Fruit fly (Drosophila melanogaster) whole organism, embryonic: Measurements from ENCODE around the gene CG11986.

Source experiments
- Antp ChIP-seq: fragments of 200-800 bp; sonication (Bioruptor generic); optimal IDR thresholded peaks from 3 replicates; lab custom pipeline; 2016; ENCODE audit warnings: missing biosample characterization, missing genetic modification characterization
- CG11247 ChIP-seq: fragments of 200-800 bp; sonication (Bioruptor generic); IDR thresholded peaks from 2 replicates; pipeline ENCODE4 v1.3.6; 2022; ENCODE audit warnings: missing biosample characterization, missing genetic modification characterization
- CG11456 ChIP-seq: fragments of 200-800 bp; sonication (Bioruptor generic); IDR thresholded peaks from 3 replicates; pipeline ENCODE4 v1.3.6; 2022; ENCODE audit warnings: missing biosample characterization, missing genetic modification characterization
- CG13123 ChIP-seq: fragments of 200-800 bp; sonication (Bioruptor generic); optimal IDR thresholded peaks from 2 replicates; lab custom pipeline; 2016; ENCODE audit warnings: missing biosample characterization, missing genetic modification characterization
- CG14710 ChIP-seq: fragments of 200-800 bp; sonication (Bioruptor generic); optimal IDR thresholded peaks from 3 replicates; lab custom pipeline; 2019; ENCODE audit warnings: missing biosample characterization, mild to moderate bottlenecking, missing genetic modification characterization, moderate library complexity
- CG1602 ChIP-seq: fragments of 200-800 bp; sonication (Bioruptor generic); optimal IDR thresholded peaks from 3 replicates; lab custom pipeline; 2016; ENCODE audit warnings: missing biosample characterization, missing genetic modification characterization
- CG1603 ChIP-seq: fragments of 200-800 bp; sonication (Bioruptor generic); optimal IDR thresholded peaks from 2 replicates; lab custom pipeline; 2019; ENCODE audit warnings: missing biosample characterization, mild to moderate bottlenecking, missing genetic modification characterization, moderate library complexity
- CG16863 ChIP-seq: fragments of 200-800 bp; sonication (Bioruptor generic); optimal IDR thresholded peaks from 3 replicates; lab custom pipeline; 2016; ENCODE audit warnings: missing biosample characterization, missing genetic modification characterization
- CG17328 ChIP-seq: fragments of 200-800 bp; sonication (Bioruptor generic); IDR thresholded peaks from 2 replicates; pipeline ENCODE4 v1.3.6; 2022; ENCODE audit warnings: missing biosample characterization, missing genetic modification characterization
- CG17829 ChIP-seq: fragments of 200-800 bp; optimal IDR thresholded peaks from 2 replicates; lab custom pipeline; 2019; ENCODE audit warnings: missing biosample characterization, mild to moderate bottlenecking, missing genetic modification characterization, moderate library complexity
- CG18764 ChIP-seq: fragments of 200-800 bp; sonication (Bioruptor generic); optimal IDR thresholded peaks from 3 replicates; lab custom pipeline; 2016; ENCODE audit warnings: missing biosample characterization, missing genetic modification characterization
- CG34422 ChIP-seq: fragments of 200-800 bp; sonication (Bioruptor generic); IDR thresholded peaks from 3 replicates; pipeline ENCODE4 v1.3.6; 2022; ENCODE audit warnings: missing biosample characterization, missing genetic modification characterization
- CG3847 ChIP-seq: fragments of 200-800 bp; sonication (Bioruptor generic); IDR thresholded peaks from 2 replicates; pipeline ENCODE4 v1.3.6; 2022; ENCODE audit warnings: missing biosample characterization, missing genetic modification characterization
- CG6683 ChIP-seq: fragments of 200-800 bp; sonication (Bioruptor generic); optimal IDR thresholded peaks from 2 replicates; lab custom pipeline; 2017; ENCODE audit warnings: missing biosample characterization, mild to moderate bottlenecking, missing genetic modification characterization, missing genetic modification reagents
- CG7372 ChIP-seq: fragments of 200-800 bp; sonication (Bioruptor generic); IDR thresholded peaks from 2 replicates; pipeline ENCODE4 v1.3.6; 2022; ENCODE audit warnings: missing biosample characterization, missing genetic modification characterization
- CG8924 ChIP-seq: fragments of 200-800 bp; optimal IDR thresholded peaks from 3 replicates; lab custom pipeline; 2019; ENCODE audit warnings: missing biosample characterization, mild to moderate bottlenecking, missing genetic modification characterization, moderate library complexity
- Dfd ChIP-seq, 2 experiments: fragments of >200 bp; optimal IDR thresholded peaks; 2 replicates each; lab custom pipeline; 2017; ENCODE audit warnings: missing biosample characterization in 2 of 2, missing genetic modification characterization in 2 of 2
- H2.0 ChIP-seq: fragments of 200-800 bp; sonication (Bioruptor generic); IDR thresholded peaks from 2 replicates; pipeline ENCODE4 v1.3.6; 2022; ENCODE audit warnings: missing biosample characterization, missing genetic modification characterization
- HLHmδ ChIP-seq: fragments of 200-800 bp; sonication (Bioruptor generic); optimal IDR thresholded peaks from 2 replicates; lab custom pipeline; 2018; ENCODE audit warnings: missing biosample characterization, mild to moderate bottlenecking, missing genetic modification characterization, moderate library complexity
- Hey ChIP-seq: fragments of 200-800 bp; sonication (Bioruptor generic); optimal IDR thresholded peaks from 3 replicates; lab custom pipeline; 2018; ENCODE audit warnings: missing biosample characterization, mild to moderate bottlenecking, missing genetic modification characterization
- HmgZ ChIP-seq: fragments of 200-800 bp; sonication (Bioruptor generic); optimal IDR thresholded peaks from 2 replicates; lab custom pipeline; 2018; ENCODE audit warnings: missing biosample characterization, mild to moderate bottlenecking, missing genetic modification characterization
- MBD-R2 ChIP-seq: fragments of 200-800 bp; sonication (Bioruptor generic); IDR thresholded peaks from 2 replicates; pipeline ENCODE4 v1.3.6; 2022; ENCODE audit warnings: missing biosample characterization, missing genetic modification characterization
- Neu2 ChIP-seq: fragments of 200-800 bp; sonication (Bioruptor generic); optimal IDR thresholded peaks from 3 replicates; lab custom pipeline; 2016; ENCODE audit warnings: missing biosample characterization, missing genetic modification characterization, borderline replicate concordance
- Pdp1 ChIP-seq, 2 experiments: fragments of 200-800 bp; sonication (Bioruptor generic); optimal IDR thresholded peaks; 3 replicates each; lab custom pipeline; 2016; ENCODE audit warnings: missing biosample characterization in 2 of 2, missing genetic modification characterization in 2 of 2, mild to moderate bottlenecking in 1 of 2, moderate library complexity in 1 of 2
- Side ChIP-seq: fragments of 200-800 bp; sonication (Bioruptor generic); optimal IDR thresholded peaks from 2 replicates; lab custom pipeline; 2016; ENCODE audit warnings: missing biosample characterization, missing genetic modification characterization
- Six4 ChIP-seq: fragments of 200-800 bp; sonication (Bioruptor generic); optimal IDR thresholded peaks from 2 replicates; lab custom pipeline; 2016; ENCODE audit warnings: missing biosample characterization, missing genetic modification characterization
- Taf1 ChIP-seq: fragments of 200-800 bp; sonication (Bioruptor generic); IDR thresholded peaks from 2 replicates; pipeline ENCODE4 v1.3.6; 2022; ENCODE audit warnings: missing biosample characterization, missing genetic modification characterization
- Tbp ChIP-seq: fragments of >200 bp; optimal IDR thresholded peaks from 2 replicates; lab custom pipeline; 2018; ENCODE audit warnings: missing biosample characterization, missing genetic modification characterization
- amos ChIP-seq: fragments of 200-800 bp; sonication (Bioruptor generic); IDR thresholded peaks from 2 replicates; pipeline ENCODE4 v1.3.6; 2022; ENCODE audit warnings: missing biosample characterization, missing genetic modification characterization; ENCODE audit not compliant: partially characterized antibody
- aop ChIP-seq: fragments of 200-800 bp; sonication (Bioruptor generic); IDR thresholded peaks from 2 replicates; pipeline ENCODE4 v1.3.6; 2022; ENCODE audit warnings: missing biosample characterization, missing genetic modification characterization
- ara ChIP-seq: fragments of 200-800 bp; sonication (Bioruptor generic); IDR thresholded peaks from 2 replicates; pipeline ENCODE4 v1.3.6; 2022; ENCODE audit warnings: missing biosample characterization, missing genetic modification characterization
- bcd ChIP-seq: fragments of 200-800 bp; sonication (Bioruptor generic); optimal IDR thresholded peaks from 2 replicates; lab custom pipeline; 2017; ENCODE audit warnings: missing biosample characterization, mild to moderate bottlenecking, missing genetic modification characterization
- caup ChIP-seq: fragments of 200-800 bp; sonication (Bioruptor generic); optimal IDR thresholded peaks from 3 replicates; lab custom pipeline; 2017; ENCODE audit warnings: missing biosample characterization, mild to moderate bottlenecking, missing genetic modification characterization, moderate library complexity; ENCODE audit not compliant: severe bottlenecking
- dysf ChIP-seq: fragments of 200-800 bp; sonication (Bioruptor generic); IDR thresholded peaks from 3 replicates; pipeline ENCODE4 v1.3.6; 2022; ENCODE audit warnings: missing biosample characterization, missing genetic modification characterization
- en ChIP-seq: fragments of 200-800 bp; sonication (Bioruptor generic); optimal IDR thresholded peaks from 2 replicates; lab custom pipeline; 2016; ENCODE audit warnings: missing biosample characterization, missing genetic modification characterization
- grn ChIP-seq: fragments of 200-800 bp; sonication (Bioruptor generic); optimal IDR thresholded peaks from 3 replicates; lab custom pipeline; 2017; ENCODE audit warnings: missing biosample characterization, missing genetic modification characterization
- hth ChIP-seq: fragments of >200 bp; optimal IDR thresholded peaks from 2 replicates; lab custom pipeline; 2017; ENCODE audit warnings: inconsistent platforms
- ken ChIP-seq: fragments of 200-800 bp; sonication (Bioruptor generic); IDR thresholded peaks from 3 replicates; pipeline ENCODE4 v1.3.6; 2022; ENCODE audit warnings: missing biosample characterization, missing genetic modification characterization
- lbe ChIP-seq: fragments of 200-800 bp; sonication (Bioruptor generic); optimal IDR thresholded peaks from 2 replicates; lab custom pipeline; 2016; ENCODE audit warnings: missing biosample characterization, mild to moderate bottlenecking, missing genetic modification characterization
- nerfin-1 ChIP-seq: fragments of 200-800 bp; sonication (Bioruptor generic); optimal IDR thresholded peaks from 3 replicates; lab custom pipeline; 2019; ENCODE audit warnings: missing biosample characterization, mild to moderate bottlenecking, missing genetic modification characterization, moderate library complexity
- oc ChIP-seq: fragments of 200-800 bp; sonication (Bioruptor generic); optimal IDR thresholded peaks from 2 replicates; lab custom pipeline; 2018; ENCODE audit warnings: missing biosample characterization, mild to moderate bottlenecking, missing genetic modification characterization, moderate library complexity
- peb ChIP-seq: fragments of 200-800 bp; sonication (Bioruptor generic); IDR thresholded peaks from 2 replicates; pipeline ENCODE4 v1.3.6; 2022; ENCODE audit warnings: missing biosample characterization, missing genetic modification characterization
- phol ChIP-seq: fragments of 200-800 bp; sonication (Bioruptor generic); optimal IDR thresholded peaks from 3 replicates; lab custom pipeline; 2018; ENCODE audit warnings: missing biosample characterization, mild to moderate bottlenecking, missing genetic modification characterization, moderate library complexity
- pnt ChIP-seq: fragments of 200-800 bp; sonication (Bioruptor generic); optimal IDR thresholded peaks from 3 replicates; lab custom pipeline; 2016; ENCODE audit warnings: missing biosample characterization, missing genetic modification characterization
- pros ChIP-seq: fragments of 200-800 bp; sonication (Bioruptor generic); optimal IDR thresholded peaks from 3 replicates; lab custom pipeline; 2019; ENCODE audit warnings: missing biosample characterization, mild to moderate bottlenecking, missing genetic modification characterization, moderate library complexity
- psq ChIP-seq: fragments of 200-800 bp; sonication (Bioruptor generic); optimal IDR thresholded peaks from 2 replicates; lab custom pipeline; 2017; ENCODE audit warnings: missing biosample characterization, missing genetic modification characterization
- pum ChIP-seq: fragments of 200-800 bp; sonication (Bioruptor generic); optimal IDR thresholded peaks from 2 replicates; lab custom pipeline; 2016; ENCODE audit warnings: missing biosample characterization, missing genetic modification characterization
- rib ChIP-seq: fragments of 200-800 bp; sonication (Bioruptor generic); IDR thresholded peaks from 2 replicates; pipeline ENCODE4 v1.3.6; 2022; ENCODE audit warnings: missing biosample characterization, missing genetic modification characterization
- scrt ChIP-seq: fragments of 200-800 bp; sonication (Bioruptor generic); optimal IDR thresholded peaks from 2 replicates; lab custom pipeline; 2018; ENCODE audit warnings: missing biosample characterization, mild to moderate bottlenecking, missing genetic modification characterization, moderate library complexity
- sd ChIP-seq: fragments of 200-800 bp; sonication (Bioruptor generic); optimal IDR thresholded peaks from 3 replicates; lab custom pipeline; 2018; ENCODE audit warnings: missing biosample characterization, mild to moderate bottlenecking, missing genetic modification characterization, moderate library complexity
- tll ChIP-seq, 2 experiments: fragments of 200-800 bp in 1 of 2; fragments of >200 bp in 1 of 2; sonication (Bioruptor generic) in 1 of 2; optimal IDR thresholded peaks; 2 replicates each; lab custom pipeline; 2017 to 2019; ENCODE audit warnings: missing biosample characterization in 2 of 2, missing genetic modification characterization in 2 of 2, mild to moderate bottlenecking in 1 of 2, moderate library complexity in 1 of 2
- unpg ChIP-seq: fragments of 200-800 bp; sonication (Bioruptor generic); optimal IDR thresholded peaks from 3 replicates; lab custom pipeline; 2018; ENCODE audit warnings: missing biosample characterization, mild to moderate bottlenecking, missing genetic modification characterization, moderate library complexity

CG11986 gene

DNA sequence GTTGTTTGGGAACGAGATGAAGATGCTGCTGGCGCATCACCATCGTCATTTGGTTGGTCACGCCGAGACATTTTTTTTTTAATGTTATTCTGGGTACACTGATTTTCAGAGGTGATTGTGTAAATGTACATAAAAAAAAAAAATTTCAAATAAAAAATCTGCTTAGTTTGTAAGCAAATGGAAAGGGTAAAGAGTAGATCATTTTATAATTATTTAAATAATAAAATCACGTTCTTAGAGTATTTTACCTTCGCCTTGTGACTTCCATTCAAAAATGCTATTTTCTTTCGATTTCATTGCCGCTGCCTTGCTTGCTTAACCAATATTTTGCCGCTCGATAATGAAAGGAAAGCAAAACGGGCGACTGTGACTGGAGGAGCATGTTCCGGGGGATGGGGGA, 36.5 kb upstream of the CG11986 start (continued):
- TF ChIP-seq ara (GFP tag; lab: Robert Waterston, UW) (peak; percentile 53; the same call in 1 of the 2 replicates), HmgZ (tag; lab: Kevin White, UChicago) (no peak), Hey (tag; lab: Kevin White, UChicago) (no peak), CG17328 (GFP tag; lab: Robert Waterston, UW) (peak; percentile 52; the same call in 1 of the 2 replicates), peb (GFP tag; lab: Robert Waterston, UW) (no peak), HLHmδ (no peak), oc (peak; percentile 55), CG1603 (no peak), Antp (no peak), CG17829 (tag; lab: Kevin White, UChicago) (no peak), aop (GFP tag; lab: Robert Waterston, UW) (no peak), pnt (GFP tag; lab: Kevin White, UChicago) (no peak), CG3847 (no peak), CG14710 (peak; percentile 22), CG7372 (no peak), grn (GFP tag; lab: Kevin White, UChicago) (no peak), bcd (GFP tag; lab: Kevin White, UChicago) (peak; percentile 12), Six4 (GFP tag; lab: Kevin White, UChicago) (no peak), H2.0 (no peak), Pdp1 (GFP tag; optimal IDR thresholded peaks at IDR 0.05; lab: Kevin White, UChicago) (no peak), CG8924 (tag; lab: Kevin White, UChicago) (peak; percentile 1), CG1602 (peak; percentile 14), CG6683 (GFP tag; lab: Kevin White, UChicago) (no peak), sd (tag; lab: Kevin White, UChicago) (no peak), MBD-R2 (no peak), ken (GFP tag; lab: Robert Waterston, UW) (0 out of 3 replicates have a peak, but pooled peaks have one; percentile 61), amos (GFP tag; lab: Robert Waterston, UW) (no peak), tll (GFP tag; optimal IDR thresholded peaks at IDR 0.05; lab: Kevin White, UChicago) (no peak), CG11456 (no peak), lbe (GFP tag; lab: Kevin White, UChicago) (peak; percentile 40), CG18764 (GFP tag; lab: Kevin White, UChicago) (no peak), CG34422 (GFP tag; lab: Robert Waterston, UW) (peak; percentile 30; the same call in 1 of the 3 replicates), dysf (GFP tag; lab: Robert Waterston, UW) (no peak; the same call in 2 of the 3 replicates), CG16863 (GFP tag; lab: Kevin White, UChicago) (no peak), nerfin-1 (tag; lab: Kevin White, UChicago) (peak; percentile 6), Side (GFP tag; lab: Kevin White, UChicago) (no peak), en (GFP tag; lab: Kevin White, UChicago) (no peak), hth (lab: Kevin White, UChicago) (no peak), Neu2 (GFP tag; lab: Kevin White, UChicago) (no peak), Tbp (GFP tag; lab: Kevin White, UChicago) (no peak), CG13123 (peak; percentile 8), unpg (GFP tag; lab: Kevin White, UChicago) (peak; percentile 41), Taf1 (GFP tag; lab: Robert Waterston, UW) (no peak), scrt (no peak), psq (GFP tag; lab: Kevin White, UChicago) (no peak), phol (tag; lab: Kevin White, UChicago) (peak; percentile 57), caup (GFP tag; lab: Kevin White, UChicago) (no peak), pros (GFP tag; lab: Kevin White, UChicago) (no peak), Dfd (GFP tag; optimal IDR thresholded peaks at IDR 0.05; lab: Kevin White, UChicago) (no peak), pum (GFP tag; lab: Kevin White, UChicago) (no peak), rib (no peak), CG11247 (no peak)
